Worm (Caenorhabditis elegans) whole organism, L1 larva: ENCODE results near the gene ZC317.2.

Experiments used
- C16A3.4 ChIP-seq: fragments of 150-350 bp; optimal IDR thresholded peaks from 2 replicates; lab custom pipeline; 2014; ENCODE audit warnings: missing biosample characterization, missing genetic modification characterization
- aly-2 ChIP-seq: fragments of 150-350 bp; optimal IDR thresholded peaks from 2 replicates; lab custom pipeline; 2014; ENCODE audit warnings: missing biosample characterization, missing genetic modification characterization
- ceh-88 ChIP-seq: fragments of 200-800 bp; sonication (Bioruptor generic); IDR thresholded peaks from 2 replicates; pipeline ENCODE4 v1.3.6; 2022; ENCODE audit warnings: missing genetic modification characterization, missing compliant biosample characterization
- hlh-4 ChIP-seq: sonication (generic microtip); optimal IDR thresholded peaks from 2 replicates; lab custom pipeline; 2016; ENCODE audit warnings: mild to moderate bottlenecking, missing genetic modification characterization, missing compliant biosample characterization
- lin-39 ChIP-seq: fragments of 150-350 bp; optimal IDR thresholded peaks from 2 replicates; lab custom pipeline; 2014; ENCODE audit warnings: missing biosample characterization, missing genetic modification reagents, missing genetic modification characterization
- nhr-28 ChIP-seq: fragments of 150-350 bp; optimal IDR thresholded peaks from 2 replicates; lab custom pipeline; 2014; ENCODE audit warnings: missing biosample characterization, missing genetic modification characterization
- nhr-77 ChIP-seq: fragments of 150-350 bp; optimal IDR thresholded peaks from 2 replicates; lab custom pipeline; 2014; ENCODE audit warnings: missing biosample characterization, missing genetic modification characterization
- pqm-1 ChIP-seq: sonication (generic microtip); optimal IDR thresholded peaks from 3 replicates; lab custom pipeline; 2017; ENCODE audit warnings: missing biosample characterization, missing genetic modification characterization
- snu-23 ChIP-seq: sonication (generic microtip); optimal IDR thresholded peaks from 2 replicates; lab custom pipeline; 2016; ENCODE audit warnings: missing genetic modification characterization, missing compliant biosample characterization
- unc-62 ChIP-seq: fragments of 150-350 bp; optimal IDR thresholded peaks from 2 replicates; lab custom pipeline; 2014; ENCODE audit warnings: missing biosample characterization, missing genetic modification reagents, missing genetic modification characterization
- vab-15 ChIP-seq: sonication (generic microtip); optimal IDR thresholded peaks from 2 replicates; lab custom pipeline; 2017; ENCODE audit warnings: missing genotype, mild to moderate bottlenecking, missing genetic modification characterization, missing compliant biosample characterization
- zag-1 ChIP-seq: fragments of 150-350 bp; optimal IDR thresholded peaks from 2 replicates; lab custom pipeline; 2014; ENCODE audit warnings: missing biosample characterization, missing genetic modification characterization
- ztf-11 ChIP-seq, 2 experiments: sonication (generic microtip); optimal IDR thresholded peaks; 2 replicates each; lab custom pipeline; 2016 to 2017; ENCODE audit warnings: missing genetic modification characterization in 2 of 2, missing biosample characterization in 1 of 2, missing compliant biosample characterization in 1 of 2
- ztf-4 ChIP-seq: fragments of 150-350 bp; optimal IDR thresholded peaks from 2 replicates; lab custom pipeline; 2014; ENCODE audit warnings: missing biosample characterization, missing genetic modification characterization

DNA sequence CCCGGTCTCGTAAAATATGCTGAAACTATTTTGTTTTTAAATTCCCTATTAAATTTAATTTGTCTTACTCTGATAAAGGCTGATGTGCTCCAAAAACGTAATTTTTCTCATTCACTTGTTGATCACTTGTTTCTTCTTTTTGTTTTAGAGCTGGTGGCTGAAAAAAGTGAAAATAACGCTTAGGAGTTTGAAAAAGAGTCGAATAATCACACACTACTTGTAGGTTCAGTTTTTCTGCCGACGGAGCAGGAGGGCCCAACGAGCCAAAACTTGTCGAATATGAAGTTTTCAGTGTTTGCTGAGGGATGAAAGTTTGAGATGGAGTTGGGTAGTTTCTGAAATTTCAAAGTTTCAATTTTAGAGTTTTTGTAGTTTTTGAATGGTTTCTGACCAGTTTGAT, 27.3 kb downstream of the ZC317.2 start:
- TF ChIP-seq nhr-28 (no peak), nhr-77 (no peak), aly-2 (no peak), vab-15 (tag; lab: Kevin White, UChicago) (no peak), unc-62 (GFP tag; lab: Kevin White, UChicago) (no peak), hlh-4 (tag; lab: Kevin White, UChicago) (no peak), ceh-88 (GFP tag; lab: Robert Waterston, UW) (no peak), lin-39 (tag; lab: Kevin White, UChicago) (no peak), snu-23 (GFP tag; lab: Kevin White, UChicago) (no peak), pqm-1 (tag; lab: Kevin White, UChicago) (no peak), C16A3.4 (tag; lab: Kevin White, UChicago) (no peak), ztf-4 (no peak), zag-1 (tag; lab: Kevin White, UChicago) (no peak), ztf-11 (tag; optimal IDR thresholded peaks at IDR 0.05; lab: Kevin White, UChicago) (no peak)
